Fruit fly (Drosophila melanogaster): ENCODE results near the gene CG32772.

Gene CG32772

DNA sequence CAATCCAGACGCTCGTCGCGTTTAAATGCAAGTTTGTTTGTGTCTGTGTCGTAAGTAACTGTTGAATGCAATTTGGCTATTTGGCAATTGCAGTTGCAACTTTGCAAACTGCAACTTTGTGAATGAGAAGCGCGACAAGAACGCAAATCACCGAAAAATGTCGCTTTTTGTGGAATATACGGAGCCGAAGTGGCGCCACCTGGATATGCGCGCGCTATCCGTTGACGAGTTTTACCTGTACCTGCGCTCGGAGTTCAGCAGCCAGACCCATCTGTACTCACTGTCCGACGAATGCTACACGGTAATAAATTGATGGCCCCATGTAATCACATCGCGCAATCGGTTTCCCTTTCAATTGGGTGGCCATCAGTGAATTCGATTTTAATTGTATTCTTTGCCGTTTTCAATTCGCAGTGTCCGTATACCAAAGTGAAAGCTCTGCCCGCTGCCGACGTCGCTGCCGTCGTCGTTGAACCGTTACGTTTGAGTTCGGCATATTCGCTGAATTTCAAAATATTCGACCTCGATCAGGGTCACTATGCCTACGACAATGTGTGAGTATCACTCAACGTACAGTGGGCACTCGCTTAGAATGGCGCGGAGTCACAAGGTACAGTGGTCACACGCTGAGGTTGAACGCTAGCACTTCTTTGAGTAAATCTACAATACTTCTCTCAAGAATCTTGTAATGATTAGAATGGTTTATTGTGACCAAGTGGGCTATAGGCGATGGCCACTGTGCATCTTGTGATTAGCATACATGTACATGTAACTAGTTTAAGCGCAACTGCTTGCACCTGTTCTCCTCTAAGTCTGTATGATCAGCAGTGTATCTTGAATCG, 10.4 kb downstream of the CG32772 start:
- TF ChIP-seq usp (GFP tag; optimal IDR thresholded peaks at IDR 0.05) (no peak), Dll (optimal IDR thresholded peaks at IDR 0.05) (no peak), CG8478 (optimal IDR thresholded peaks at IDR 0.05) (no peak), psq (optimal IDR thresholded peaks at IDR 0.05) (no peak), EcR (GFP tag; optimal IDR thresholded peaks at IDR 0.05) (no peak), pan (optimal IDR thresholded peaks at IDR 0.05) (no peak)

DNA sequence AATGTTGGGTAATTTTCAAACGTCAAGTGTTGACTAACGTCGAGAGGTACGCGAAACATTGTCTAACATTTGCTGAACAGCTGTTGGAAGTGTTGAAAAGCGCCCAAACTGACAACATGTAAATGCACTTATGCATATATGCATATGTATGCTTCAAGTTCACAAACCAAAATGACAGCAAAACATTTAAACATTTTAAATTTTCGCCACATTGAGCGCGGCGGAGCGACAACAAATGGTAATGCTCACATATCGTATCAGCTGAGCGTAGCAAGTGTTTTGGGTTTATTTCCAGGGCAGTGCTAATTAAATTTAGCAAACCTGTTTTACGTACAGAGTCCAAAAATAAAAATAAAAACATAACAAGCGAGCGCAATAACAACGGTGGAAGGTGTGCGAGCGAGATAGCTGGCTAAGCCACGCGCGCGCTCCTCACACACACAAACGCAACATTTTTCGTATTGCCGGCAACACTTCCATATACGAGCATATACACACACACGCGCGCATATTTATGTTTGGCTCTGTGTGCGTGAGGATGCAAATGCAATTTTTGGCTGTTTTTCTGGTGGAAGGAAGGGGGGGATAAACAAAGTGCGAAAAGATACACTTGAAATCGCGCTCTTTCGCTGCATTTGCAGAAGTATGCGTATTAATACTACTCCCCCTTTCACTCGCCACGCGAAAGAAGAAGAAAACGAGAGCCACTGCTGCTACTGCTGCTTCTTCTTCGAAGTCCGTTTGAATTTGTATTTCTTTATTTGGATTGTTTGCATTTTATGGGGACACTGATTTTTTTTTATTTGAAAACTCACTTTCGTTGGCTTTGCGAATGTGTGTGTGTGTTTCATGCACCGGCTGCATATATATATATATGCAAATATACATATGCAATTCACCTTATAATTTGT, 21.5 kb downstream of the CG32772 start:
- no peak for TF ChIP-seq psq (optimal IDR thresholded peaks at IDR 0.05)
- TF ChIP-seq CG8478 (optimal IDR thresholded peaks at IDR 0.05): peak; percentile 53
- TF ChIP-seq Dll (optimal IDR thresholded peaks at IDR 0.05): no peak
- TF ChIP-seq pan (optimal IDR thresholded peaks at IDR 0.05): no peak
- TF ChIP-seq usp (GFP tag; optimal IDR thresholded peaks at IDR 0.05): no peak

DNA sequence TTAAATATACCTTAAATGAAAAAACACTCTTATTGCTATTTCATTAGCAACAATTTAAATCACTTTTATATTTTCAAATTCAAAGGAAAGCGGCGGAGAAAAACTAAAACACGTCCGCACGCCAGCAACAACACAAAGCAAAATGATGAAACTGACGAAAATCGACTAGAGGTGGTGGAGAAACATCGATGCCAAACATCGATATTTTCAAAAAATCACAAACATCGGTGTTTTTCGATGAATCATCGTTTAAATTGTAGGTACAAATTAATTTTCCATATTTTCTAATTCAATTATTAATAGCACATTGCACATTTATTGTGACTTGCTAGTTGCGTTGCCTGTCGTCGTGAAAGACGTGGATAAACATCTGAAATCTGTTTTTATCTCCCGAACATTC, 22.1 kb downstream of the CG32772 start:
- TF ChIP-seq pan (optimal IDR thresholded peaks at IDR 0.05) (no peak), CG8478 (optimal IDR thresholded peaks at IDR 0.05) (no peak), EcR (GFP tag; optimal IDR thresholded peaks at IDR 0.05) (no peak), Dll (optimal IDR thresholded peaks at IDR 0.05) (no peak), psq (optimal IDR thresholded peaks at IDR 0.05) (no peak), usp (GFP tag; optimal IDR thresholded peaks at IDR 0.05) (no peak)

DNA sequence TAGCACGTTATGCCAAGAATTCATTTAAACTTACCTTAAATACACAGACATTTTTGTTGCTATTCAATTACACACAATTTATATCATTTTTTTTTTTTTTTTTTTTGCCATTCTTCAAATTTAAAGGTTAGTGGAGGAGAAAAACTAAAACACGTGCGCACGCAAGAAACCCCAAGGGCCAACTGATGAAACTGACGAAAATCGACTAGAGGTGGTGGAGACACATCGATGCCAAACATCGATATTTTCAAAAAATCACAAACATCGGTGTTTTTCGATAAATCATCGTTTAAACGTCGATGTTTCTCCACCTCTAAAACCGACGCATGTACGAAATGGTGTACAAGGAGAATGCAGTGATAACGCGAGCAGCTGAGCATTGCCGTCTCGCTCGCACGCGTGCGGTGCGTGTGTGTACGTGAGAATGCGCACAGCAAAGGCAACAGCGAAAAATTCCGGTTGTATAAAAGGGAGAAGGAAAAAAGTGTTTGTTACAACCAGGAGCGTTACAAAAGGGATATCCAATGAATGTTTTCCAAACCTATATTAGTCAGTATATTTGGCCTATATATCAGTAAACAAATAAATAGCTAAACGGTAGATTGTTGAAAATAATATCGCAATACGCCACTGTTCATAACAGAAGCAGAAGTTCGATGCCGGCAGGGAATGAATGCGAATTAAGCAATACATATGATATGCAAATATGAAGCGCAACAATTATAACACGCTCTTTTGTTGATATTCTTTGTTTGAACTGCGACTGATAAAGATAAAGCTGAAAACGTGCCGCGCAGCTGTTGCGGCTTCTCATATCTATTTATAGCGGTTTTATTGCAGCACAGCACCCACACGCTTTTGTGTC, 27.3 kb downstream of the CG32772 start:
- TF ChIP-seq Dll (optimal IDR thresholded peaks at IDR 0.05) (no peak), psq (optimal IDR thresholded peaks at IDR 0.05) (peak; percentile 64)

DNA sequence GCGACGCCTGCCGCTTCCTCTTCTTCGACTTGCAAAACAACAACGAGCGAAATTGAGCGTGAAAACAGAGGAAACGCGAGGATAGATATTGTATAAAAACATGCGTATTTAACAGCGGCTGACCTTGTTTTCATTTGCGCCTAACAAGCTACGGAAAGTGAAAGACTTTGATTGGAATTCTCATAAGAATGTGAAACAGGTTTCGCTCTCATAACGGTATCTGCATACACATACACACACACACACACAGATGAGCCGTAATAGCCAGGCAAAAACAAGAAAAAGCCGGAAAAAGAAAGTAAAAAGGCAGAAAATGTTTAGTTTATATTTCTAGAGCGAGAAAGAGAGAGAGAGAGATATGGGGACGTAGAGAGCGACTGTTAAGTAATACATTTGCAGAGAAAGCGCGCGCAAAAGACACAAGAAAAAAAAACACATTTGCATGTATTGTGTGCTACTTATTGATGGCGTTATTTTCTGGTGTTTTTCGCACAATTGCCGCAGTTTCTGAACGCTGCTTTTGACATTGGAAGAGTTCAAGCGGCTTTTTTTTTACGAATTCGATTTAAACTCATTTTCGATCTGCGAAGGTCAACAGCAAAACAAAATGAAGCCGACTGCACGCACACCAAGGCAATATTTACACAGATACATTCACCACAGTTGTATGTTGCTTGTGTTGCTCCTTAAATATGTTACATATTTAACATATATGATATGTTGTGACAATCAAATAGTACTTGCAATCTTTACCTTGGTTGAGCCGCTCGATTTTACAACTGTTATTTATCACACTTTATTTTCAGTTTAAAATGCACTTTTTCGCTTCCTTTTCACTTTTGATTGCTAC, 28.5 kb downstream of the CG32772 start:
- no peak for TF ChIP-seq EcR (GFP tag; optimal IDR thresholded peaks at IDR 0.05)
- no peak for TF ChIP-seq psq (optimal IDR thresholded peaks at IDR 0.05)
- TF ChIP-seq Dll (optimal IDR thresholded peaks at IDR 0.05): no peak
- TF ChIP-seq CG8478 (optimal IDR thresholded peaks at IDR 0.05): no peak
- TF ChIP-seq pan (optimal IDR thresholded peaks at IDR 0.05): no peak
- TF ChIP-seq usp (GFP tag; optimal IDR thresholded peaks at IDR 0.05): no peak

DNA sequence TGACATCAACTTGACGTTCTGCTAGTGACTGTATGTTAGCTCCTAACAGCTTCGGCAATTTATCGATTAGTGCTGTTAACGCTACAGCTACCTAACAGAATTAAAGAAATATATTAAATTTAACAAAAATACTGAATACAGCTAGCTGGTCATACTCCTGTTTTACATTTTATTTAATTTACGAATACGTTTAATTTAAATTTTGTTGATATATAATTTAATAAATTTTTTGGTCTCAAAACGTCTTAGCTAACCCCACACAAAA, 29.1 kb downstream of the CG32772 start, which contains the start of gene CG44774:
TSS of gene CG44774 (minus strand) at position 34 of the 265 bp plus-strand sequence.
- TF ChIP-seq psq (optimal IDR thresholded peaks at IDR 0.05) (no peak), pan (optimal IDR thresholded peaks at IDR 0.05) (no peak), Dll (optimal IDR thresholded peaks at IDR 0.05) (no peak), EcR (GFP tag; optimal IDR thresholded peaks at IDR 0.05) (no peak), CG8478 (optimal IDR thresholded peaks at IDR 0.05) (no peak), usp (GFP tag; optimal IDR thresholded peaks at IDR 0.05) (no peak)

DNA sequence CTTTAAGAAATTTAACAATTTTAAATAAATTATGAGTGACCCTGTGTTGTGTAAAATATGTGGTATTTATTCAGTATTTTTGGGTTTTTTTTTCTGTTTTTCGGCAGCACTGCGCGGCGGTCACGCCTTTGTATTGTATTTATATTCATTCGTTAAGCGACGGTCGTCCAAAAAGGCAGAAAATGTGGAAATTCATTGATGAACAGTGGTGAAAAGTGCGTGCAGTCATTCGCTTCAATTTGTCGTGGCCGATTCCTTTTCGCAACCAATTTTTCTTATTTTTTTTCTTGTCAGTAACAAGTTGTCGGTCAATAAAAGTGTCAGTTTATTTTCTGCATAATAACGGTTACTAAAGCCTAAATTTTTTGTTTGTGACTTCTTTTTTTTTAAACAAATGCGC, 30.1 kb downstream of the CG32772 start, which contains the start of gene Ptp4E:
TSS of gene Ptp4E (plus strand) at position 143 of the 400 bp plus-strand sequence.
- no peak for TF ChIP-seq psq (optimal IDR thresholded peaks at IDR 0.05)
- TF ChIP-seq CG8478 (optimal IDR thresholded peaks at IDR 0.05): no peak
- TF ChIP-seq EcR (GFP tag; optimal IDR thresholded peaks at IDR 0.05): no peak
- no peak for TF ChIP-seq pan (optimal IDR thresholded peaks at IDR 0.05)
- TF ChIP-seq Dll (optimal IDR thresholded peaks at IDR 0.05): no peak
- TF ChIP-seq usp (GFP tag; optimal IDR thresholded peaks at IDR 0.05): no peak

DNA sequence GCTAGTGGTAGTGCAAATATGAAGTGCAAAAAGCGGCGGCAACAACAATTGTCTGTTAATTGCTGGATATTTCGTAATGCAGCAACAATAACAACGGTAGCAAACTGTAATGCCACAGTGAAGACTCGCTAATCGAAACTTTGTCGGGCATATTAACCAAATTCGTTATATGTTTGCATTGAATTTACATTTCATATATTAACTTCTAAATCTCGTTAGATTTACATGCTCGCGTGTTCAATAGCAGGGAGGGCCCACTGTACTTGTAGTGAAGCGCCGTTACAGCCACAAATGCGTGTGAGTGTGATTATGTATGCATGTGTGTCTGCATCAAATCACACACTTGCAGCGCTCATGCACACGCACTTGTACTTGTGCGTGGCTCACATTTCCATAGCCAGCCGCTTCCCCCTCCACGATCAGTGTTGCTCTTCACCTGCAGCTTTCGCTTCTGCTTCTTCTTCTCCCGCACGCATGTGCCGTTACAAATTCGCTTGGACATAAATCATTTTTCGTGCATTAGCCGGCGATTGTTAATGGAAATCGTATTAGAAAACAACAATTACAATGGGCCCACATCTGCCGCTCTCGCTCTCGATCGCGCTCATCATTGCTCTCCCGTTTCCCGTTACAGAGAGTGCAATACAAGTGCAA, 31.0 kb downstream of the CG32772 start:
- TF ChIP-seq usp (GFP tag; optimal IDR thresholded peaks at IDR 0.05): no peak
- no peak for TF ChIP-seq Dll (optimal IDR thresholded peaks at IDR 0.05)
- TF ChIP-seq EcR (GFP tag; optimal IDR thresholded peaks at IDR 0.05): no peak
- no peak for TF ChIP-seq psq (optimal IDR thresholded peaks at IDR 0.05)
- no peak for TF ChIP-seq CG8478 (optimal IDR thresholded peaks at IDR 0.05)
- no peak for TF ChIP-seq pan (optimal IDR thresholded peaks at IDR 0.05)

DNA sequence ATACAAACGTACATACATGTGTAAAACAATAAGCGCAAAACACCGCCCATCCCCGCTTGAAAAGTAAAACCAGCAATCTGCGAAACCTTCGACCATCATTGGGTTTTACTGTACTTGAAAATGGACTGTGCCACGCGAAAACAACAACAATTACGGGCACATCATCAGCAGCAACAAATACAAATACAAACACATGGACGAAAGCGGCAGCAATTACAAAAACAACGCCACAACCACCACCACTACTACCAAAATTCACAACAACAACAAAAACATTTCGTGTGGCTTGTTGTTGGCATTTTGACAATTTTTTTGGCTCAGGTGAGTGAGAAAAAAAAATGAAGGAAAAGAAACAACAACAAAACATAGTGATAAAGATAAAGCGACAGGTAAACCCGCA, 31.6 kb downstream of the CG32772 start:
- no peak for TF ChIP-seq CG8478 (optimal IDR thresholded peaks at IDR 0.05)
- no peak for TF ChIP-seq psq (optimal IDR thresholded peaks at IDR 0.05)
- TF ChIP-seq usp (GFP tag; optimal IDR thresholded peaks at IDR 0.05): no peak
- TF ChIP-seq pan (optimal IDR thresholded peaks at IDR 0.05): no peak
- no peak for TF ChIP-seq EcR (GFP tag; optimal IDR thresholded peaks at IDR 0.05)
- TF ChIP-seq Dll (optimal IDR thresholded peaks at IDR 0.05): no peak

DNA sequence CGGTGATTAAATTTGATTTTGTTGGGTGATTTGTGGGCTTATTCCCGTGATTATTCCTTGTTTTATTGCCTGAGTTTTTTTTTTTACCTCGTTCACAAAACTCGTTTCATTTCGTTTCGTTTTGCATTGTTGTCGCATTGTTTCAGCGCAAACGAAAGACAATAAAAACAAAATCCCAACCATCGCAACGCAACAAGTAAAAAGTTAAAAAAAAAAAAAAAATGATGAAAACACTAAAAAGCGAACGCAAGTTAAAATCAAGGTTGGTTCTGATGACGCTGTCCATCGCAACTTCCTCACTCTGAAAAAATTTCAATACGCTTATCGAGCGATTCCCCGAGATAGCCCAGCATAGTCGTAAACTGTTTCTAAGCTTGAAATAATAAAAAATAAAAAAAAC, 32.6 kb downstream of the CG32772 start:
- TF ChIP-seq CG8478 (optimal IDR thresholded peaks at IDR 0.05) (no peak), pan (optimal IDR thresholded peaks at IDR 0.05) (no peak)

Measured in whole organism.